Fruit fly (Drosophila melanogaster): ENCODE measurements around the gene Hsp68.

Hsp68 gene

dm6 chr3R:24046580-24047225 is 10.4 kb downstream of the Hsp68 start (continued):
- TF ChIP-seq CG6689 (GFP tag; IDR thresholded peaks at IDR 0.05) (0 out of 2 replicates have a peak, but pooled peaks have one; percentile 13), CG13424 (tag; optimal IDR thresholded peaks at IDR 0.05) (no peak)

dm6 chr3R:24038736-24039556 is 18.2 kb downstream of the Hsp68 start, which contains the start of gene Miro:
Miro (minus strand) TSS chr3R:24038847.
- TF ChIP-seq CG4854 (GFP tag; optimal IDR thresholded peaks at IDR 0.05): no peak
- TF ChIP-seq unc-4 (GFP tag; IDR thresholded peaks at IDR 0.05; ENCODE audit: partially characterized antibody): no peak
- no peak for TF ChIP-seq CG2129 (GFP tag; IDR thresholded peaks at IDR 0.05; ENCODE audit: partially characterized antibody)
- TF ChIP-seq Dip2 (GFP tag; IDR thresholded peaks at IDR 0.05): no peak
- TF ChIP-seq Pdp1 (GFP tag; optimal IDR thresholded peaks at IDR 0.05): no peak
- no peak for TF ChIP-seq CG1792 (GFP tag; optimal IDR thresholded peaks at IDR 0.05)
- no peak for TF ChIP-seq CG13894 (tag; optimal IDR thresholded peaks at IDR 0.05)
- no peak for TF ChIP-seq Hmx (GFP tag; optimal IDR thresholded peaks at IDR 0.05)
- no peak for TF ChIP-seq CG6765 (GFP tag; optimal IDR thresholded peaks at IDR 0.05)
- peak; percentile 52; the same call in 1 of the 2 replicates for TF ChIP-seq MBD-R2 (GFP tag; IDR thresholded peaks at IDR 0.05)
- TF ChIP-seq Med (GFP tag): peak; percentile 26
- peak; percentile 92 for TF ChIP-seq CG12155 (GFP tag; optimal IDR thresholded peaks at IDR 0.05)
- TF ChIP-seq Rx (GFP tag; IDR thresholded peaks at IDR 0.05): 0 out of 2 replicates have a peak, but pooled peaks have one; percentile 12
- TF ChIP-seq NK7.1 (GFP tag; optimal IDR thresholded peaks at IDR 0.05): no peak
- TF ChIP-seq onecut (GFP tag; IDR thresholded peaks at IDR 0.05): peak; percentile 31; the same call in 1 of the 2 replicates
- peak; percentile 23 for TF ChIP-seq lbe (GFP tag; optimal IDR thresholded peaks at IDR 0.05)
- no peak for TF ChIP-seq Gsc (GFP tag; IDR thresholded peaks at IDR 0.05)
- TF ChIP-seq yki (optimal IDR thresholded peaks at IDR 0.05): no peak
- peak; percentile 15 for TF ChIP-seq kay (GFP tag; optimal IDR thresholded peaks at IDR 0.05)
- no peak for TF ChIP-seq ash1 (GFP tag; optimal IDR thresholded peaks at IDR 0.05)
- no peak for TF ChIP-seq CG10274 (GFP tag; optimal IDR thresholded peaks at IDR 0.05)
- TF ChIP-seq tin (GFP tag; optimal IDR thresholded peaks at IDR 0.05): no peak
- 0 out of 2 replicates have a peak, but pooled peaks have one; percentile 13 for TF ChIP-seq ara (GFP tag; IDR thresholded peaks at IDR 0.05)
- TF ChIP-seq CG15073 (GFP tag; optimal IDR thresholded peaks at IDR 0.05): peak; percentile 70
- TF ChIP-seq crp (GFP tag; optimal IDR thresholded peaks at IDR 0.05): peak in 1 of 2 experiments; percentile 71
- no peak for TF ChIP-seq toy (GFP tag; IDR thresholded peaks at IDR 0.05)
- TF ChIP-seq CG13624 (GFP tag; optimal IDR thresholded peaks at IDR 0.05): no peak
- no peak for TF ChIP-seq CG11695 (GFP tag; IDR thresholded peaks at IDR 0.05)
- TF ChIP-seq stwl (tag; optimal IDR thresholded peaks at IDR 0.05): no peak
- TF ChIP-seq nom (GFP tag; optimal IDR thresholded peaks at IDR 0.05): peak; percentile 63
- no peak for TF ChIP-seq CG2712 (tag; optimal IDR thresholded peaks at IDR 0.05)
- peak; percentile 3 for TF ChIP-seq pzg (GFP tag; optimal IDR thresholded peaks at IDR 0.05)

DNA sequence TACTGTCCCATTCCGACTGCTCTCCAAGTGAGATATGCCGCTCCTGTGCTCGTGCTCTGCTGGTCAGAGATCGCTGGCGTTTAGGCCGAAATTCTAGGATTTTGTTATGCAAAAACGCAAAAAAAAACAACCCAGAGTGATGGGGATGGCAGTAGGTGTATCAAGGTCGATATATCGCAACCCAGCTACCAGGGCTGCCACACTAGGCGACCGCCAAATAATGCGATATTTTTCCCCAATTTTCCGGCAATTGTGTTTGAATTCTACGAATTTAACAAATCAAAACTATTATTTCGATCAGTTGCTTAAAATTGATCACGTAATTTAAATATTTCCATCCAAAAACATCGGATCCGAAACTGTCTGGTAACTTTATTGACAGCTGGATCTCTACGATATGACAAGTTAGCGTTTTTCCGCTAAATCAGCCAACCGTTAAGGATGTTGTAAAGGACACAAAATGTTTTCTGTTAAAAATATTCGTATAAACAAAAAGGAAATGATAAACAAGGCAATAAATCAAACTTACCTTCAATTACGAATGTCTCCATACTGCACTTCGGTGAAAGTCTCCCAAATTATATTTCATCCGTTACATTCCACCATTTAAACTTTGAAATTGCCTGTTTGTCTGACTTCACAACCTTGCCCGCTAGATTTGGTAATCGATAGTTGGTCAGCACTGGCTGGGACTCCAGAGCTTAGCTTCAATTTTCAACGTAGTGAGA is 19.4 kb downstream of the Hsp68 start, which contains the start of gene spas:
TSS of gene spas (plus strand) at position 678 of the 728 bp plus-strand sequence.
- TF ChIP-seq CG10274 (GFP tag; optimal IDR thresholded peaks at IDR 0.05) (no peak), ato (GFP tag; IDR thresholded peaks at IDR 0.05; ENCODE audit: partially characterized antibody) (peak; percentile 86), kah (GFP tag; optimal IDR thresholded peaks at IDR 0.05) (no peak), zf30C (GFP tag; optimal IDR thresholded peaks at IDR 0.05) (no peak), BtbVII (GFP tag; optimal IDR thresholded peaks at IDR 0.05) (no peak), Dek (tag; optimal IDR thresholded peaks at IDR 0.05) (peak; percentile 40), Elba2 (GFP tag; optimal IDR thresholded peaks at IDR 0.05) (no peak), vvl (GFP tag; IDR thresholded peaks at IDR 0.05) (peak; percentile 81), CG9817 (tag; optimal IDR thresholded peaks at IDR 0.05) (peak; percentile 67), CG9727 (GFP tag; optimal IDR thresholded peaks at IDR 0.05) (peak; percentile 83), CG9797 (GFP tag; optimal IDR thresholded peaks at IDR 0.05) (peak; percentile 40), CG8478 (optimal IDR thresholded peaks at IDR 0.05) (no peak), nau (GFP tag; optimal IDR thresholded peaks at IDR 0.05) (no peak)

Data from whole organism, embryonic.